Fruit fly (Drosophila melanogaster) Kc167 (cell line): ENCODE data around the gene UQCR-14.

Experiments used
- Myc ChIP-seq: fragments of >200 bp; optimal IDR thresholded peaks from 2 replicates; lab custom pipeline; 2017; ENCODE audit warnings: missing external identifiers
- Sin3A ChIP-seq: fragments of >200 bp; optimal IDR thresholded peaks from 2 replicates; lab custom pipeline; 2018; ENCODE audit warnings: missing external identifiers
- h ChIP-seq: fragments of >200 bp; optimal IDR thresholded peaks from 3 replicates; lab custom pipeline; 2018; ENCODE audit warnings: missing external identifiers
- insv ChIP-seq: fragments of >200 bp; optimal IDR thresholded peaks from 3 replicates; lab custom pipeline; 2018; ENCODE audit warnings: missing external identifiers
- psq ChIP-seq: fragments of >200 bp; optimal IDR thresholded peaks from 2 replicates; lab custom pipeline; 2017; ENCODE audit warnings: missing external identifiers
- ttk ChIP-seq: sonication (Bioruptor generic); optimal IDR thresholded peaks from 2 replicates; lab custom pipeline; 2017; ENCODE audit warnings: missing external identifiers

Gene UQCR-14

dm6 chrX:16279340-16279941 is 6.6 kb upstream of the UQCR-14 start:
- TF ChIP-seq psq (lab: Kevin White, UChicago) (no peak), Sin3A (lab: Kevin White, UChicago) (no peak), Myc (lab: Kevin White, UChicago) (no peak), ttk (no peak), insv (lab: Kevin White, UChicago) (no peak), h (lab: Kevin White, UChicago) (no peak)

dm6 chrX:16281305-16281704 is 4.8 kb upstream of the UQCR-14 start:
- TF ChIP-seq Sin3A (lab: Kevin White, UChicago) = no peak

- TF ChIP-seq psq (lab: Kevin White, UChicago) (no peak), h (lab: Kevin White, UChicago) (no peak), insv (lab: Kevin White, UChicago) (no peak), Myc (lab: Kevin White, UChicago) (no peak), ttk (no peak), Sin3A (lab: Kevin White, UChicago) (no peak)
Observed at dm6 chrX:16281717-16282529, 4.2 kb upstream of the UQCR-14 start.

- no peak for TF ChIP-seq Myc (lab: Kevin White, UChicago)
- TF ChIP-seq psq (lab: Kevin White, UChicago) = no peak
- TF ChIP-seq h (lab: Kevin White, UChicago) = no peak
- no peak for TF ChIP-seq insv (lab: Kevin White, UChicago)
- no peak for TF ChIP-seq Sin3A (lab: Kevin White, UChicago)
- TF ChIP-seq ttk = no peak
Observed at dm6 chrX:16285186-16285585, 902 bp upstream of the UQCR-14 start.

- TF ChIP-seq Myc (lab: Kevin White, UChicago) (no peak), psq (lab: Kevin White, UChicago) (no peak), Sin3A (lab: Kevin White, UChicago) (no peak), h (lab: Kevin White, UChicago) (no peak), insv (lab: Kevin White, UChicago) (no peak), ttk (no peak)
Observed at dm6 chrX:16288492-16288964, 2.4 kb downstream of the UQCR-14 start, which contains the start of the genes CG32576 and caz. Gene CG32576, minus strand, starts transcription at chrX:16288533. Gene caz, plus strand, starts transcription at chrX:16288810.

- TF ChIP-seq insv (lab: Kevin White, UChicago) (no peak), h (lab: Kevin White, UChicago) (no peak), Myc (lab: Kevin White, UChicago) (no peak), psq (lab: Kevin White, UChicago) (no peak), Sin3A (lab: Kevin White, UChicago) (no peak), ttk (no peak)
Observed at dm6 chrX:16288999-16289398, 2.9 kb downstream of the UQCR-14 start.

dm6 chrX:16292646-16293045 is 6.6 kb downstream of the UQCR-14 start:
- TF ChIP-seq psq (lab: Kevin White, UChicago) = no peak
- no peak for TF ChIP-seq insv (lab: Kevin White, UChicago)
- no peak for TF ChIP-seq Myc (lab: Kevin White, UChicago)
- TF ChIP-seq ttk = no peak
- no peak for TF ChIP-seq Sin3A (lab: Kevin White, UChicago)
- no peak for TF ChIP-seq h (lab: Kevin White, UChicago)

dm6 chrX:16296423-16297292 is 10.6 kb downstream of the UQCR-14 start, which contains the start of gene CG3632:
Gene CG3632, plus strand, starts transcription at chrX:16296671.
- TF ChIP-seq insv (lab: Kevin White, UChicago) (no peak), Sin3A (lab: Kevin White, UChicago) (no peak), Myc (lab: Kevin White, UChicago) (no peak), psq (lab: Kevin White, UChicago) (no peak), ttk (no peak), h (lab: Kevin White, UChicago) (no peak)

dm6 chrX:16297618-16298017 is 11.5 kb downstream of the UQCR-14 start, which contains the start of gene ERp44:
Gene ERp44, minus strand, starts transcription at chrX:16297718.
- TF ChIP-seq psq (lab: Kevin White, UChicago) (no peak), h (lab: Kevin White, UChicago) (no peak), Sin3A (lab: Kevin White, UChicago) (no peak), ttk (no peak), insv (lab: Kevin White, UChicago) (no peak)

- TF ChIP-seq Sin3A (lab: Kevin White, UChicago) = no peak
- no peak for TF ChIP-seq ttk
Observed at dm6 chrX:16303636-16304035, 17.5 kb downstream of the UQCR-14 start, which contains the start of gene CG3679. Gene CG3679, plus strand, starts transcription at chrX:16303870.

dm6 chrX:16308310-16308918 is 22.3 kb downstream of the UQCR-14 start, which contains the start of gene Had1:
Gene Had1, minus strand, starts transcription at chrX:16308667.
- no peak for TF ChIP-seq psq (lab: Kevin White, UChicago)
- no peak for TF ChIP-seq h (lab: Kevin White, UChicago)
- no peak for TF ChIP-seq Sin3A (lab: Kevin White, UChicago)
- no peak for TF ChIP-seq insv (lab: Kevin White, UChicago)
- TF ChIP-seq ttk = no peak
- TF ChIP-seq Myc (lab: Kevin White, UChicago) = no peak
